Worm (Caenorhabditis elegans) whole organism, L3 larva: Measurements from ENCODE around the gene elpc-4.

Experiments
- ZK546.5 ChIP-seq: sonication (generic microtip); optimal IDR thresholded peaks from 2 replicates; lab custom pipeline; 2017; ENCODE audit warnings: missing biosample characterization, missing genetic modification characterization
- ama-1 ChIP-seq: fragments of 150-350 bp; optimal IDR thresholded peaks from 2 replicates; lab custom pipeline; 2018
- ceh-16 ChIP-seq: sonication (generic microtip); optimal IDR thresholded peaks from 2 replicates; lab custom pipeline; 2017; ENCODE audit warnings: missing biosample characterization, missing genetic modification characterization
- ceh-28 ChIP-seq: fragments of 150-350 bp; optimal IDR thresholded peaks from 2 replicates; lab custom pipeline; 2014; ENCODE audit warnings: missing biosample characterization, missing genetic modification reagents, missing genetic modification characterization
- ceh-82 ChIP-seq: fragments of 150-350 bp; optimal IDR thresholded peaks from 2 replicates; lab custom pipeline; 2014; ENCODE audit warnings: missing biosample characterization, missing genetic modification characterization
- ceh-9 ChIP-seq: sonication (generic microtip); optimal IDR thresholded peaks from 2 replicates; lab custom pipeline; 2018; ENCODE audit warnings: missing biosample characterization, missing genetic modification characterization
- daf-12 ChIP-seq: fragments of 150-350 bp; optimal IDR thresholded peaks from 2 replicates; lab custom pipeline; 2014; ENCODE audit warnings: missing biosample characterization, missing genetic modification reagents, missing genetic modification characterization
- egl-27 ChIP-seq: sonication (generic microtip); optimal IDR thresholded peaks from 4 replicates; lab custom pipeline; 2017; ENCODE audit warnings: missing biosample characterization, missing genetic modification reagents, missing genetic modification characterization
- egl-5 ChIP-seq: fragments of 150-350 bp; optimal IDR thresholded peaks from 2 replicates; lab custom pipeline; 2017; ENCODE audit warnings: missing biosample characterization, missing genetic modification reagents, missing genetic modification characterization, inconsistent platforms
- elt-1 ChIP-seq: fragments of 150-350 bp; optimal IDR thresholded peaks from 2 replicates; lab custom pipeline; 2014; ENCODE audit warnings: missing biosample characterization, missing genetic modification characterization
- elt-2 ChIP-seq: sonication (generic microtip); optimal IDR thresholded peaks from 2 replicates; lab custom pipeline; 2016; ENCODE audit warnings: missing genetic modification reagents, mild to moderate bottlenecking, missing genetic modification characterization, missing compliant biosample characterization
- elt-3 ChIP-seq, 3 experiments: fragments of 150-350 bp in 1 of 3; sonication (generic microtip) in 2 of 3; optimal IDR thresholded peaks; 2 replicates in 2 of 3; 4 replicates in 1 of 3; lab custom pipeline; 2014 to 2017; ENCODE audit warnings: missing biosample characterization in 3 of 3, missing genetic modification characterization in 3 of 3
- eor-1 ChIP-seq, 2 experiments: fragments of 150-350 bp; optimal IDR thresholded peaks; 2 replicates each; lab custom pipeline; 2014 to 2018; ENCODE audit warnings: missing biosample characterization in 2 of 2, missing genetic modification characterization in 2 of 2
- fkh-10 ChIP-seq: sonication (generic microtip); optimal IDR thresholded peaks from 2 replicates; lab custom pipeline; 2017; ENCODE audit warnings: missing biosample characterization, missing genetic modification reagents, missing genetic modification characterization
- fkh-2 ChIP-seq: fragments of 150-350 bp; optimal IDR thresholded peaks from 2 replicates; lab custom pipeline; 2014; ENCODE audit warnings: missing biosample characterization, missing genetic modification reagents, missing genetic modification characterization
- fos-1 ChIP-seq: fragments of 150-350 bp; optimal IDR thresholded peaks from 2 replicates; lab custom pipeline; 2014; ENCODE audit warnings: missing biosample characterization, missing genetic modification characterization
- hmg-11 ChIP-seq: sonication (generic microtip); optimal IDR thresholded peaks from 2 replicates; lab custom pipeline; 2016; ENCODE audit warnings: missing genetic modification characterization, missing compliant biosample characterization
- jun-1 ChIP-seq: fragments of 150-350 bp; optimal IDR thresholded peaks from 2 replicates; lab custom pipeline; 2014; ENCODE audit warnings: missing biosample characterization, missing genetic modification reagents, missing genetic modification characterization
- lin-15B ChIP-seq: fragments of 150-350 bp; optimal IDR thresholded peaks from 2 replicates; lab custom pipeline; 2014; ENCODE audit warnings: missing biosample characterization, missing genetic modification characterization
- lin-39 ChIP-seq: fragments of 150-350 bp; optimal IDR thresholded peaks from 2 replicates; lab custom pipeline; 2018; ENCODE audit warnings: missing biosample characterization, missing genetic modification reagents, missing genetic modification characterization
- lsy-12 ChIP-seq: sonication (generic microtip); optimal IDR thresholded peaks from 2 replicates; lab custom pipeline; 2016; ENCODE audit warnings: mild to moderate bottlenecking, missing genetic modification characterization, missing compliant biosample characterization
- mdl-1 ChIP-seq: fragments of 150-350 bp; optimal IDR thresholded peaks from 2 replicates; lab custom pipeline; 2014; ENCODE audit warnings: missing biosample characterization, missing genetic modification characterization
- mml-1 ChIP-seq: fragments of 150-350 bp; sonication (generic microtip); optimal IDR thresholded peaks from 3 replicates; lab custom pipeline; 2014; ENCODE audit warnings: missing biosample characterization, missing genetic modification characterization
- nfya-1 ChIP-seq: sonication (generic microtip); optimal IDR thresholded peaks from 2 replicates; lab custom pipeline; 2017; ENCODE audit warnings: missing genetic modification characterization, mild to moderate bottlenecking, missing compliant biosample characterization, antibody characterized with exemption, moderate library complexity; ENCODE audit not compliant: insufficient read depth
- nhr-12 ChIP-seq: fragments of 150-350 bp; optimal IDR thresholded peaks from 2 replicates; lab custom pipeline; 2014; ENCODE audit warnings: missing biosample characterization, missing genetic modification characterization
- nhr-23 ChIP-seq: fragments of 150-350 bp; optimal IDR thresholded peaks from 2 replicates; lab custom pipeline; 2014; ENCODE audit warnings: missing biosample characterization, missing genetic modification reagents, missing genetic modification characterization
- nhr-237 ChIP-seq: fragments of 150-350 bp; optimal IDR thresholded peaks from 2 replicates; lab custom pipeline; 2014; ENCODE audit warnings: missing biosample characterization, missing genetic modification characterization
- nhr-25 ChIP-seq: sonication (generic microtip); optimal IDR thresholded peaks from 2 replicates; lab custom pipeline; 2017; ENCODE audit warnings: missing biosample characterization, missing genetic modification characterization
- nhr-28 ChIP-seq: fragments of 150-350 bp; optimal IDR thresholded peaks from 2 replicates; lab custom pipeline; 2014; ENCODE audit warnings: missing biosample characterization, missing genetic modification characterization
- nhr-43 ChIP-seq: sonication (generic microtip); optimal IDR thresholded peaks from 2 replicates; lab custom pipeline; 2016; ENCODE audit warnings: mild to moderate bottlenecking, missing genetic modification characterization, missing compliant biosample characterization; ENCODE audit not compliant: poor library complexity, severe bottlenecking
- nhr-76 ChIP-seq: fragments of 150-350 bp; sonication (generic microtip); optimal IDR thresholded peaks from 5 replicates; lab custom pipeline; 2014; ENCODE audit warnings: missing biosample characterization, missing genetic modification characterization
- nhr-77 ChIP-seq: fragments of 150-350 bp; optimal IDR thresholded peaks from 2 replicates; lab custom pipeline; 2014; ENCODE audit warnings: missing biosample characterization, missing genetic modification characterization
- pha-4 ChIP-seq: fragments of 150-350 bp; optimal IDR thresholded peaks from 2 replicates; lab custom pipeline; 2014; ENCODE audit warnings: missing biosample characterization, missing genetic modification reagents, missing genetic modification characterization
- pqm-1 ChIP-seq: fragments of 150-350 bp; optimal IDR thresholded peaks from 2 replicates; lab custom pipeline; 2017; ENCODE audit warnings: missing biosample characterization, missing genetic modification characterization, inconsistent platforms
- snpc-4 ChIP-seq: fragments of 150-350 bp; optimal IDR thresholded peaks from 2 replicates; lab custom pipeline; 2014; ENCODE audit warnings: missing biosample characterization, missing genetic modification characterization
- tbx-2 ChIP-seq: sonication (generic microtip); optimal IDR thresholded peaks from 2 replicates; lab custom pipeline; 2016; ENCODE audit warnings: mild to moderate bottlenecking, missing genetic modification characterization, missing compliant biosample characterization
- unc-39 ChIP-seq: sonication (generic microtip); optimal IDR thresholded peaks from 4 replicates; lab custom pipeline; 2017; ENCODE audit warnings: missing biosample characterization, missing genetic modification characterization
- unc-62 ChIP-seq: fragments of 150-350 bp; sonication (generic microtip); optimal IDR thresholded peaks from 4 replicates; lab custom pipeline; 2014; ENCODE audit warnings: missing biosample characterization, missing genetic modification reagents, missing genetic modification characterization
- ztf-11 ChIP-seq: fragments of 150-350 bp; optimal IDR thresholded peaks from 2 replicates; lab custom pipeline; 2014; ENCODE audit warnings: missing biosample characterization, missing genetic modification characterization
- ztf-4 ChIP-seq: fragments of 150-350 bp; optimal IDR thresholded peaks from 2 replicates; lab custom pipeline; 2014; ENCODE audit warnings: missing biosample characterization, missing genetic modification characterization

Gene elpc-4

ce11 chrIV:7982024-7982576, 34.7 kb upstream of the elpc-4 start, which contains the start of gene arf-5:
Gene arf-5 (plus strand): TSS chrIV:7982526.
- TF ChIP-seq pqm-1 (no peak), nhr-23 (tag; lab: Kevin White, UChicago) (peak; percentile 29), unc-39 (tag; lab: Kevin White, UChicago) (no peak), elt-1 (peak; percentile 7), ama-1 (lab: Kevin White, UChicago) (peak; percentile 50), elt-2 (peak; percentile 7), fkh-10 (GFP tag; lab: Kevin White, UChicago) (no peak), pha-4 (tag; lab: Kevin White, UChicago) (peak; percentile 47), ceh-82 (tag; lab: Kevin White, UChicago) (no peak), nfya-1 (tag; lab: Kevin White, UChicago) (peak; percentile 57), lin-39 (tag; lab: Kevin White, UChicago) (peak; percentile 81), unc-62 (GFP tag; lab: Kevin White, UChicago) (no peak), lin-15B (tag; lab: Kevin White, UChicago) (peak; percentile 54)

ce11 chrIV:7983021-7983420, 33.8 kb upstream of the elpc-4 start:
- no peak for TF ChIP-seq snpc-4 (tag; lab: Kevin White, UChicago)
- no peak for TF ChIP-seq elt-3 (tag; optimal IDR thresholded peaks at IDR 0.05; lab: Kevin White, UChicago)
- no peak for TF ChIP-seq nhr-237 (tag; lab: Kevin White, UChicago)
- peak; percentile 83 for TF ChIP-seq elt-1
- no peak for TF ChIP-seq eor-1 (tag; optimal IDR thresholded peaks at IDR 0.05; lab: Kevin White, UChicago)
- no peak for TF ChIP-seq ztf-11 (tag; lab: Kevin White, UChicago)
- no peak for TF ChIP-seq ZK546.5 (tag; lab: Kevin White, UChicago)
- TF ChIP-seq egl-27 (tag; lab: Kevin White, UChicago), result no peak
- no peak for TF ChIP-seq fkh-10 (GFP tag; lab: Kevin White, UChicago)
- TF ChIP-seq nhr-77, result no peak
- no peak for TF ChIP-seq ceh-28 (tag; lab: Kevin White, UChicago)
- TF ChIP-seq ama-1 (lab: Kevin White, UChicago), result peak; percentile 60
- no peak for TF ChIP-seq nhr-76 (tag; lab: Kevin White, UChicago)
- TF ChIP-seq nhr-23 (tag; lab: Kevin White, UChicago), result no peak
- peak; percentile 29 for TF ChIP-seq nhr-25
- no peak for TF ChIP-seq ceh-82 (tag; lab: Kevin White, UChicago)
- no peak for TF ChIP-seq mdl-1
- no peak for TF ChIP-seq nhr-28 (tag; lab: Kevin White, UChicago)

ce11 chrIV:7983728-7984346, 33.0 kb upstream of the elpc-4 start:
- TF ChIP-seq lin-15B (tag; lab: Kevin White, UChicago) (no peak), pha-4 (tag; lab: Kevin White, UChicago) (no peak), nhr-77 (no peak), nhr-25 (no peak), unc-62 (GFP tag; lab: Kevin White, UChicago) (no peak), unc-39 (tag; lab: Kevin White, UChicago) (no peak), lin-39 (tag; lab: Kevin White, UChicago) (no peak), fkh-2 (tag; lab: Kevin White, UChicago) (no peak), ceh-16 (tag; lab: Kevin White, UChicago) (no peak), mml-1 (tag; lab: Kevin White, UChicago) (no peak), ceh-28 (tag; lab: Kevin White, UChicago) (no peak), lsy-12 (tag; lab: Kevin White, UChicago) (peak; percentile 68), egl-27 (tag; lab: Kevin White, UChicago) (no peak), elt-2 (peak; percentile 3), ztf-4 (tag; lab: Kevin White, UChicago) (no peak), fos-1 (tag; lab: Kevin White, UChicago) (no peak), ceh-9 (no peak), daf-12 (tag; lab: Kevin White, UChicago) (no peak), ama-1 (lab: Kevin White, UChicago) (peak; percentile 41), elt-1 (no peak), eor-1 (tag; optimal IDR thresholded peaks at IDR 0.05; lab: Kevin White, UChicago) (no peak), nfya-1 (tag; lab: Kevin White, UChicago) (no peak), jun-1 (tag; lab: Kevin White, UChicago) (no peak), hmg-11 (peak; percentile 22), nhr-12 (no peak), elt-3 (tag; optimal IDR thresholded peaks at IDR 0.05; lab: Kevin White, UChicago) (no peak), tbx-2 (peak; percentile 19), egl-5 (tag; lab: Kevin White, UChicago) (no peak), pqm-1 (no peak), nhr-43 (tag; lab: Kevin White, UChicago) (peak; percentile 58), fkh-10 (GFP tag; lab: Kevin White, UChicago) (no peak)
